Worm (Caenorhabditis elegans) whole organism, L3 larva: ENCODE data around the gene F53G2.13.

ENCODE experiments used
- egl-5 ChIP-seq: fragments of 150-350 bp; optimal IDR thresholded peaks from 2 replicates; lab custom pipeline; 2017; ENCODE audit warnings: missing biosample characterization, missing genetic modification reagents, missing genetic modification characterization, inconsistent platforms
- pha-4 ChIP-seq: fragments of 150-350 bp; optimal IDR thresholded peaks from 2 replicates; lab custom pipeline; 2014; ENCODE audit warnings: missing biosample characterization, missing genetic modification reagents, missing genetic modification characterization
- skn-1 ChIP-seq: fragments of 150-350 bp; optimal IDR thresholded peaks from 2 replicates; lab custom pipeline; 2014; ENCODE audit warnings: missing biosample characterization, missing genetic modification characterization

- TF ChIP-seq skn-1 (no peak), egl-5 (tag; lab: Kevin White, UChicago) (no peak), pha-4 (tag; lab: Kevin White, UChicago) (no peak)
Observed at ce11 chrII:2521960-2522359, 38.4 kb downstream of the F53G2.13 start, which contains the start of gene bath-13.
